Fruit fly (Drosophila melanogaster) whole organism: ENCODE data around the gene CG13982.

Experiments used
- CG8478 ChIP-seq: fragments of >200 bp; optimal IDR thresholded peaks from 2 replicates; lab custom pipeline; 2018; ENCODE audit warnings: inconsistent platforms
- Dll ChIP-seq: fragments of >200 bp; optimal IDR thresholded peaks from 2 replicates; lab custom pipeline; 2017
- EcR ChIP-seq, 2 experiments: fragments of >200 bp; optimal IDR thresholded peaks; 2 replicates each; lab custom pipeline; 2017; ENCODE audit warnings: missing biosample characterization in 2 of 2, missing genetic modification characterization in 2 of 2, missing genetic modification reagents in 2 of 2
- pan ChIP-seq: fragments of >200 bp; optimal IDR thresholded peaks from 2 replicates; lab custom pipeline; 2017
- psq ChIP-seq: fragments of >200 bp; optimal IDR thresholded peaks from 2 replicates; lab custom pipeline; 2017

DNA sequence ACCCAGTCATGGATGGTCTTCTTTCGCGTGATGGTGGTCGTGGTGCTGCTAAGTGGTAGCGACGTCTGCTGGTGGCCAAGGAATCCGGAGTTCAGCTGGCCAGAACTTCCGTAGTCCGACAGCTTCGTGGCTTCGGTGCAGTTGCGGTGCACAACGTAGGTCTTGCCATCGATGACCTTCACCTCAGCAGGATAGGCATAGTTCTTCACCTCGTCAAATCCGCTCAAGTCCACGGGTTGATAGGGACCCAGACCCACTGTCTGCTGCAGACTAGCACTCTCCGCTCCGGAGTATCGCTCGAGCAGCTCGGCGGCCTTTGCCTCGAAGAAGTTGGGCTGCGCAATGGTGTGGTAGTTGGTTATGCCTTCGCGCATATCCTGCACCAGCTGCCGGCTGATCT lies 9.4 kb downstream of the CG13982 start:
- TF ChIP-seq CG8478: no peak
- TF ChIP-seq EcR (GFP tag; optimal IDR thresholded peaks at IDR 0.05; lab: Kevin White, UChicago): no peak
- TF ChIP-seq psq (lab: Kevin White, UChicago): no peak
- no peak for TF ChIP-seq pan (lab: Kevin White, UChicago)
- TF ChIP-seq Dll (lab: Kevin White, UChicago): no peak
